Worm (Caenorhabditis elegans) whole organism, early embryonic: ENCODE results near the gene Y75B8A.7.

Experiments used
- B0310.2 ChIP-seq: sonication (generic microtip); optimal IDR thresholded peaks from 2 replicates; lab custom pipeline; 2016; ENCODE audit warnings: mild to moderate bottlenecking, missing genetic modification characterization, missing compliant biosample characterization
- aly-1 ChIP-seq: sonication (generic microtip); optimal IDR thresholded peaks from 2 replicates; lab custom pipeline; 2016; ENCODE audit warnings: missing genetic modification characterization, missing compliant biosample characterization
- ama-1 ChIP-seq: fragments of 150-350 bp; optimal IDR thresholded peaks from 2 replicates; lab custom pipeline; 2014
- tbx-11 ChIP-seq: fragments of 200-800 bp; sonication (Bioruptor generic); IDR thresholded peaks from 2 replicates; pipeline ENCODE4 v1.3.6; 2022; ENCODE audit warnings: missing genetic modification characterization, missing compliant biosample characterization

ce11 chrIII:12156582-12156981 is 3.9 kb downstream of the Y75B8A.7 start:
- TF ChIP-seq tbx-11 (GFP tag; lab: Robert Waterston, UW) (no peak), aly-1 (tag; lab: Kevin White, UChicago) (no peak), ama-1 (no peak), B0310.2 (tag; lab: Kevin White, UChicago) (no peak)
